Fruit fly (Drosophila melanogaster) whole organism, embryonic: ENCODE data around the gene Atat.

Source experiments
- Ada2b ChIP-seq: fragments of 200-800 bp; sonication (Bioruptor generic); IDR thresholded peaks from 2 replicates; pipeline ENCODE4 v1.3.6; 2022; ENCODE audit warnings: missing biosample characterization, missing genetic modification characterization
- Awh ChIP-seq: fragments of 200-800 bp; sonication (Bioruptor generic); IDR thresholded peaks from 2 replicates; pipeline ENCODE4, ENCODE4 v1.3.6; 2022; ENCODE audit warnings: missing biosample characterization, missing genetic modification characterization
- CG10543 ChIP-seq: fragments of 200-800 bp; sonication (Bioruptor generic); optimal IDR thresholded peaks from 3 replicates; lab custom pipeline; 2017; ENCODE audit warnings: missing biosample characterization, mild to moderate bottlenecking, missing genetic modification characterization, moderate library complexity
- CG10654 ChIP-seq: fragments of 200-800 bp; sonication (Bioruptor generic); optimal IDR thresholded peaks from 2 replicates; lab custom pipeline; 2016; ENCODE audit warnings: missing biosample characterization, missing genetic modification characterization
- CG11085 ChIP-seq: fragments of 200-800 bp; sonication (Bioruptor generic); IDR thresholded peaks from 2 replicates; pipeline ENCODE4 v1.3.6; 2022; ENCODE audit warnings: missing biosample characterization, missing genetic modification characterization
- CG12104 ChIP-seq: fragments of 200-800 bp; sonication (Bioruptor generic); optimal IDR thresholded peaks from 3 replicates; lab custom pipeline; 2016; ENCODE audit warnings: missing biosample characterization, missing genetic modification characterization
- CG13775 ChIP-seq: fragments of 200-800 bp; sonication (Bioruptor generic); optimal IDR thresholded peaks from 3 replicates; lab custom pipeline; 2017; ENCODE audit warnings: missing biosample characterization, mild to moderate bottlenecking, missing genetic modification characterization
- CG14965 ChIP-seq: fragments of 200-800 bp; sonication (Bioruptor generic); optimal IDR thresholded peaks from 2 replicates; lab custom pipeline; 2016; ENCODE audit warnings: missing biosample characterization, missing genetic modification characterization, borderline replicate concordance
- CG1647 ChIP-seq: fragments of 200-800 bp; sonication (Bioruptor generic); optimal IDR thresholded peaks from 3 replicates; lab custom pipeline; 2016; ENCODE audit warnings: missing biosample characterization, missing genetic modification characterization
- CG17359 ChIP-seq: fragments of 200-800 bp; sonication (Bioruptor generic); optimal IDR thresholded peaks from 3 replicates; lab custom pipeline; 2018; ENCODE audit warnings: missing biosample characterization, mild to moderate bottlenecking, missing genetic modification characterization, moderate library complexity
- CG17802 ChIP-seq: fragments of 200-800 bp; sonication (Bioruptor generic); optimal IDR thresholded peaks from 2 replicates; lab custom pipeline; 2018; ENCODE audit warnings: missing biosample characterization, mild to moderate bottlenecking, missing genetic modification characterization, moderate library complexity
- CG2875 ChIP-seq: fragments of 200-800 bp; sonication (Bioruptor generic); optimal IDR thresholded peaks from 2 replicates; lab custom pipeline; 2017; ENCODE audit warnings: missing biosample characterization, mild to moderate bottlenecking, missing genetic modification characterization, missing genetic modification reagents
- CG32767 ChIP-seq: fragments of 200-800 bp; sonication (Bioruptor generic); IDR thresholded peaks from 2 replicates; pipeline ENCODE4 v1.3.6; 2022; ENCODE audit warnings: missing biosample characterization, missing genetic modification characterization
- CG34224 ChIP-seq: fragments of 200-800 bp; sonication (Bioruptor generic); IDR thresholded peaks from 3 replicates; pipeline ENCODE4 v1.3.6; 2022; ENCODE audit warnings: missing biosample characterization, missing genetic modification characterization; ENCODE audit not compliant: partially characterized antibody
- CG4707 ChIP-seq: fragments of 200-800 bp; sonication (Bioruptor generic); optimal IDR thresholded peaks from 2 replicates; lab custom pipeline; 2018; ENCODE audit warnings: missing biosample characterization, mild to moderate bottlenecking, missing genetic modification characterization, moderate library complexity
- CG7987 ChIP-seq: fragments of 200-800 bp; sonication (Bioruptor generic); optimal IDR thresholded peaks from 2 replicates; lab custom pipeline; 2018; ENCODE audit warnings: missing biosample characterization, mild to moderate bottlenecking, missing genetic modification characterization, moderate library complexity
- CG8478 ChIP-seq: fragments of >200 bp; optimal IDR thresholded peaks from 2 replicates; lab custom pipeline; 2018
- CG8924 ChIP-seq: fragments of 200-800 bp; optimal IDR thresholded peaks from 3 replicates; lab custom pipeline; 2019; ENCODE audit warnings: missing biosample characterization, mild to moderate bottlenecking, missing genetic modification characterization, moderate library complexity
- CG9215 ChIP-seq: fragments of 200-800 bp; sonication (Bioruptor generic); IDR thresholded peaks from 2 replicates; pipeline ENCODE4 v1.3.6; 2022; ENCODE audit warnings: missing biosample characterization, missing genetic modification characterization
- CG9932 ChIP-seq: fragments of 200-800 bp; sonication (Bioruptor generic); IDR thresholded peaks from 2 replicates; pipeline ENCODE4 v1.3.6; 2022; ENCODE audit warnings: missing biosample characterization, missing genetic modification characterization
- CkIIα-i1 ChIP-seq: fragments of 200-800 bp; sonication (Bioruptor generic); IDR thresholded peaks from 2 replicates; pipeline ENCODE4 v1.3.6; 2022; ENCODE audit warnings: missing biosample characterization, missing genetic modification characterization
- HHEX ChIP-seq: fragments of 200-800 bp; sonication (Bioruptor generic); optimal IDR thresholded peaks from 3 replicates; lab custom pipeline; 2017; ENCODE audit warnings: missing biosample characterization, mild to moderate bottlenecking, missing genetic modification characterization, missing genetic modification reagents
- Hr3 ChIP-seq: fragments of 200-800 bp; sonication (Bioruptor generic); optimal IDR thresholded peaks from 3 replicates; lab custom pipeline; 2016; ENCODE audit warnings: missing biosample characterization, missing genetic modification characterization
- Hr39 ChIP-seq: fragments of >200 bp; optimal IDR thresholded peaks from 2 replicates; lab custom pipeline; 2017
- Hsf ChIP-seq: fragments of 200-800 bp; sonication (Bioruptor generic); optimal IDR thresholded peaks from 3 replicates; lab custom pipeline; 2016; ENCODE audit warnings: missing biosample characterization, missing genetic modification characterization
- MESR4 ChIP-seq: fragments of 200-800 bp; sonication (Bioruptor generic); optimal IDR thresholded peaks from 2 replicates; lab custom pipeline; 2018; ENCODE audit warnings: missing biosample characterization, mild to moderate bottlenecking, missing genetic modification characterization, moderate library complexity
- Max ChIP-seq: fragments of 200-800 bp; sonication (Bioruptor generic); optimal IDR thresholded peaks from 2 replicates; lab custom pipeline; 2016; ENCODE audit warnings: missing biosample characterization, mild to moderate bottlenecking, missing genetic modification characterization
- Meics ChIP-seq: fragments of 200-800 bp; sonication (Bioruptor generic); optimal IDR thresholded peaks from 2 replicates; lab custom pipeline; 2017; ENCODE audit warnings: missing biosample characterization, mild to moderate bottlenecking, missing genetic modification characterization
- Nf-YC ChIP-seq: fragments of 200-800 bp; optimal IDR thresholded peaks from 3 replicates; lab custom pipeline; 2019; ENCODE audit warnings: missing biosample characterization, mild to moderate bottlenecking, missing genetic modification characterization, moderate library complexity
- Scr ChIP-seq: fragments of 200-800 bp; sonication (Bioruptor generic); IDR thresholded peaks from 2 replicates; pipeline ENCODE4 v1.3.6; 2022; ENCODE audit warnings: missing biosample characterization, missing genetic modification characterization; ENCODE audit not compliant: partially characterized antibody
- Sox102F ChIP-seq: fragments of 200-800 bp; sonication (Bioruptor generic); optimal IDR thresholded peaks from 2 replicates; lab custom pipeline; 2018; ENCODE audit warnings: missing biosample characterization, mild to moderate bottlenecking, missing genetic modification characterization, moderate library complexity
- ac ChIP-seq: fragments of 200-800 bp; sonication (Bioruptor generic); optimal IDR thresholded peaks from 3 replicates; lab custom pipeline; 2017; ENCODE audit warnings: missing biosample characterization, mild to moderate bottlenecking, missing genetic modification characterization
- ase ChIP-seq: fragments of 200-800 bp; sonication (Bioruptor generic); IDR thresholded peaks from 3 replicates; pipeline ENCODE4 v1.3.6; 2022; ENCODE audit warnings: missing biosample characterization, missing genetic modification characterization
- bsh ChIP-seq, 2 experiments: fragments of 200-800 bp; sonication (Bioruptor generic); optimal IDR thresholded peaks; 2 replicates each; lab custom pipeline; 2017 to 2018; ENCODE audit warnings: mild to moderate bottlenecking in 2 of 2, missing biosample characterization in 2 of 2, missing genetic modification characterization in 2 of 2, moderate library complexity in 1 of 2
- btn ChIP-seq: fragments of 200-800 bp; sonication (Bioruptor generic); optimal IDR thresholded peaks from 2 replicates; lab custom pipeline; 2016; ENCODE audit warnings: missing biosample characterization, missing genetic modification characterization
- dati ChIP-seq: fragments of 200-800 bp; sonication (Bioruptor generic); IDR thresholded peaks from 2 replicates; pipeline ENCODE4 v1.3.6; 2022; ENCODE audit warnings: missing biosample characterization, missing genetic modification characterization
- dmrt11E ChIP-seq: fragments of 200-800 bp; sonication (Bioruptor generic); optimal IDR thresholded peaks from 3 replicates; lab custom pipeline; 2018; ENCODE audit warnings: missing biosample characterization, mild to moderate bottlenecking, missing genetic modification characterization, moderate library complexity
- esg ChIP-seq: fragments of 200-800 bp; sonication (Bioruptor generic); conservative IDR thresholded peaks from 2 replicates; pipeline ENCODE4 v1.3.6; 2022; ENCODE audit warnings: missing biosample characterization, missing genetic modification characterization
- fru ChIP-seq: fragments of >200 bp; optimal IDR thresholded peaks from 2 replicates; lab custom pipeline; 2017
- jumu ChIP-seq: fragments of 200-800 bp; sonication (Bioruptor generic); optimal IDR thresholded peaks from 3 replicates; lab custom pipeline; 2016; ENCODE audit warnings: missing biosample characterization, missing genetic modification characterization
- knrl ChIP-seq: fragments of 200-800 bp; sonication (Bioruptor generic); IDR thresholded peaks from 3 replicates; pipeline ENCODE4 v1.3.6; 2022; ENCODE audit warnings: missing biosample characterization, missing genetic modification characterization; ENCODE audit not compliant: partially characterized antibody
- otp ChIP-seq: fragments of 200-800 bp; sonication (Bioruptor generic); IDR thresholded peaks from 3 replicates; pipeline ENCODE4, ENCODE4 v1.3.6; 2022; ENCODE audit warnings: missing biosample characterization, missing genetic modification characterization
- p53 ChIP-seq: fragments of 200-800 bp; sonication (Bioruptor generic); optimal IDR thresholded peaks from 2 replicates; lab custom pipeline; 2016; ENCODE audit warnings: missing biosample characterization, missing genetic modification characterization
- ranshi ChIP-seq: fragments of 200-800 bp; sonication (Bioruptor generic); IDR thresholded peaks from 2 replicates; pipeline ENCODE4 v1.3.6; 2022; ENCODE audit warnings: missing biosample characterization, missing genetic modification characterization
- slbo ChIP-seq: fragments of 200-800 bp; sonication (Bioruptor generic); IDR thresholded peaks from 2 replicates; pipeline ENCODE4 v1.3.6; 2022; ENCODE audit warnings: missing biosample characterization, missing genetic modification characterization
- sna ChIP-seq: fragments of 200-800 bp; sonication (Bioruptor generic); IDR thresholded peaks from 2 replicates; pipeline ENCODE4 v1.3.6; 2022; ENCODE audit warnings: missing biosample characterization, missing genetic modification characterization; ENCODE audit not compliant: partially characterized antibody
- sqz ChIP-seq: fragments of 200-800 bp; sonication (Bioruptor generic); optimal IDR thresholded peaks from 3 replicates; lab custom pipeline; 2018; ENCODE audit warnings: missing biosample characterization, mild to moderate bottlenecking, missing genetic modification characterization
- stc ChIP-seq: fragments of 200-800 bp; sonication (Bioruptor generic); IDR thresholded peaks from 2 replicates; pipeline ENCODE4 v1.3.6; 2022; ENCODE audit warnings: missing biosample characterization, missing genetic modification characterization
- tll ChIP-seq, 2 experiments: fragments of 200-800 bp in 1 of 2; fragments of >200 bp in 1 of 2; sonication (Bioruptor generic) in 1 of 2; optimal IDR thresholded peaks; 2 replicates each; lab custom pipeline; 2017 to 2019; ENCODE audit warnings: missing biosample characterization in 2 of 2, missing genetic modification characterization in 2 of 2, mild to moderate bottlenecking in 1 of 2, moderate library complexity in 1 of 2
- ttk ChIP-seq: fragments of 200-800 bp; sonication (Bioruptor generic); IDR thresholded peaks from 2 replicates; pipeline ENCODE4 v2.1.2; 2022; ENCODE audit warnings: missing biosample characterization, missing genetic modification characterization

Atat gene

DNA sequence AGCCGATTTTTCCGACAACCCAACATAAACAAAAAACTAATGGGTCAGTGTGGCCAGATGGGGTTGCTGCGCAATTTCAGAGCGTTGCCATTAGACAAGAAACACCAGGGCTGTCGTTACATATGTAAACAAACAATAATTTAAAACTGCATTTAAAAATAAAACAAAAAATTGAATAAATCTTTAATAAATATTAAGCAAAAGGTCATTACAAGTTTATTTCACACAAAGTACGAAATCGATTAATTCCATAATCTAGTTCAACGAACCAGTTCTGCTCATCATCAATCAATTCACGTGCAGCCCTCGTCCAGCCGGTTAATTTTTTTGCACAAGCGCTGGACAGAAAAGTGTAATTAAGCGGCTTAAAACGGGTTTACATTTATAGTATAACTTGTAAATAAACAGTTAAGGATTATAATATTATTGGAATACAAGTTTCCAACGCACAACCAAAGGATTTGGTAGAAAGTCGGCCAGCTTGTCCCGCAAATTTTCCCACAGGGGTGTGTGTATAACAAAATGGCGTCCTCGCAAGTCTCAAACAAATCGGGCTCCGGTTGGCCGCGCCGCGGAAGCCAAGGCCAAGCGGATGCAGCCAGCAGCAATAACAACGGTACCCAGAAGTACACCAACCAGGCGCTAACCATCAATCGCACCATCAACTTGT lies 15.7 kb downstream of the Atat start, which contains the start of the genes CG4022 and Cpsf5 (continued):
- peak; percentile 41; the same call in 1 of the 2 replicates for TF ChIP-seq Scr (GFP tag; lab: Robert Waterston, UW)
- TF ChIP-seq CG17802 (tag; lab: Kevin White, UChicago) = peak; percentile 42
- peak; percentile 74 for TF ChIP-seq CG17359 (tag; lab: Kevin White, UChicago)
- peak; percentile 47 for TF ChIP-seq CG2875
- TF ChIP-seq Ada2b (GFP tag; lab: Robert Waterston, UW) = peak; percentile 78
- peak; percentile 90 for TF ChIP-seq CG8924
- TF ChIP-seq slbo = peak; percentile 90
- TF ChIP-seq Meics (GFP tag; lab: Kevin White, UChicago) = peak; percentile 78
- TF ChIP-seq dati (GFP tag; lab: Robert Waterston, UW) = peak; percentile 25; the same call in 1 of the 2 replicates
- TF ChIP-seq CG7987 (GFP tag; lab: Kevin White, UChicago) = no peak
- TF ChIP-seq dmrt11E = peak; percentile 86
- peak; percentile 50 for TF ChIP-seq MESR4
- no peak for TF ChIP-seq CG8478
- peak; percentile 78 for TF ChIP-seq stc
- TF ChIP-seq CG10543 = peak; percentile 92
- no peak for TF ChIP-seq CG14965 (GFP tag; lab: Kevin White, UChicago)
- TF ChIP-seq Hr3 (GFP tag; lab: Kevin White, UChicago) = peak; percentile 75
- peak; percentile 53 for TF ChIP-seq CG1647 (GFP tag; lab: Kevin White, UChicago)
- peak; percentile 85 for TF ChIP-seq Hsf (GFP tag; lab: Kevin White, UChicago)
- peak; percentile 93 for TF ChIP-seq CG9932 (GFP tag; lab: Robert Waterston, UW)
- TF ChIP-seq Max = peak; percentile 86
- peak; percentile 87 for TF ChIP-seq CG13775 (GFP tag; lab: Kevin White, UChicago)
- peak; percentile 62; the same call in 1 of the 2 replicates for TF ChIP-seq Awh (GFP tag; lab: Robert Waterston, UW)
- peak; percentile 56; the same call in 1 of the 2 replicates for TF ChIP-seq CG11085 (GFP tag; lab: Robert Waterston, UW)
- TF ChIP-seq jumu (GFP tag; lab: Kevin White, UChicago) = peak; percentile 67
- TF ChIP-seq otp (GFP tag; lab: Robert Waterston, UW) = peak; percentile 74; the same call in 1 of the 3 replicates
- TF ChIP-seq ase = peak; percentile 73; the same call in 2 of the 3 replicates
- TF ChIP-seq CG34224 (GFP tag; lab: Robert Waterston, UW) = no peak
- TF ChIP-seq ac (GFP tag; lab: Kevin White, UChicago) = peak; percentile 20
- no peak for TF ChIP-seq sna (GFP tag; lab: Robert Waterston, UW)
- peak in 1 of 2 experiments; percentile 87 for TF ChIP-seq bsh (GFP tag; optimal IDR thresholded peaks at IDR 0.05; lab: Kevin White, UChicago)
- peak; percentile 82 for TF ChIP-seq Sox102F
- no peak for TF ChIP-seq CkIIα-i1 (GFP tag; lab: Robert Waterston, UW)
- TF ChIP-seq p53 (GFP tag; lab: Kevin White, UChicago) = no peak
- TF ChIP-seq CG12104 (GFP tag; lab: Kevin White, UChicago) = peak; percentile 85
- peak; percentile 82 for TF ChIP-seq CG9215 (GFP tag; lab: Robert Waterston, UW)
- TF ChIP-seq CG32767 = peak; percentile 91
- TF ChIP-seq esg (GFP tag; lab: Robert Waterston, UW) = peak; percentile 79
- TF ChIP-seq CG4707 = peak; percentile 23
- no peak for TF ChIP-seq fru (lab: Kevin White, UChicago)
- peak; percentile 61 for TF ChIP-seq knrl (GFP tag; lab: Robert Waterston, UW)
- TF ChIP-seq ttk (GFP tag; lab: Robert Waterston, UW) = peak; percentile 77
- peak; percentile 84 for TF ChIP-seq sqz (GFP tag; lab: Kevin White, UChicago)
- peak; percentile 82; the same call in 1 of the 2 replicates for TF ChIP-seq ranshi
- TF ChIP-seq Nf-YC (tag; lab: Kevin White, UChicago) = peak; percentile 79
- no peak for TF ChIP-seq Hr39 (lab: Kevin White, UChicago)
- TF ChIP-seq CG10654 (GFP tag; lab: Kevin White, UChicago) = peak; percentile 80
- no peak for TF ChIP-seq btn (GFP tag; lab: Kevin White, UChicago)
- no peak for TF ChIP-seq tll (GFP tag; optimal IDR thresholded peaks at IDR 0.05; lab: Kevin White, UChicago)
- TF ChIP-seq HHEX (GFP tag; lab: Kevin White, UChicago) = peak; percentile 69
